Worm (Caenorhabditis elegans): ENCODE results near the gene T02H6.4.
A peak's percentile ranks its signal among the peaks of the same experiment; 100 is the strongest.

The T02H6.4 gene

ce11 chrII:689749-690148, at the start of gene T02H6.4:
TSS of gene T02H6.4 (plus strand) at chrII:690049.
- TF ChIP-seq R02D3.7 (tag; optimal IDR thresholded peaks at IDR 0.05): no peak
- no peak for TF ChIP-seq nhr-25 (tag; optimal IDR thresholded peaks at IDR 0.05)
- no peak for TF ChIP-seq nhr-6 (tag; optimal IDR thresholded peaks at IDR 0.05)
- TF ChIP-seq dmd-4 (tag; optimal IDR thresholded peaks at IDR 0.05): no peak
- no peak for TF ChIP-seq unc-55 (GFP tag; optimal IDR thresholded peaks at IDR 0.05)
- TF ChIP-seq ceh-82 (tag; optimal IDR thresholded peaks at IDR 0.05): no peak
- no peak for TF ChIP-seq sma-9 (GFP tag; optimal IDR thresholded peaks at IDR 0.05)
- TF ChIP-seq sma-9 (tag; optimal IDR thresholded peaks at IDR 0.05): no peak
- no peak for TF ChIP-seq elt-1 (tag; optimal IDR thresholded peaks at IDR 0.05)
- TF ChIP-seq unc-39 (tag; optimal IDR thresholded peaks at IDR 0.05): no peak
- TF ChIP-seq ztf-11 (tag; optimal IDR thresholded peaks at IDR 0.05): no peak
- no peak for TF ChIP-seq ZK546.5 (tag; optimal IDR thresholded peaks at IDR 0.05)

ce11 chrII:643733-644132, 46.1 kb upstream of the T02H6.4 start:
- TF ChIP-seq Y55F3AM.14 (GFP tag; optimal IDR thresholded peaks at IDR 0.05): no peak
- no peak for TF ChIP-seq elt-3 (tag; optimal IDR thresholded peaks at IDR 0.05)
- no peak for TF ChIP-seq ama-1 (optimal IDR thresholded peaks at IDR 0.05)
- no peak for TF ChIP-seq crh-2 (tag; optimal IDR thresholded peaks at IDR 0.05)
- TF ChIP-seq unc-62 (GFP tag; optimal IDR thresholded peaks at IDR 0.05): no peak
- no peak for TF ChIP-seq mbf-1 (tag; optimal IDR thresholded peaks at IDR 0.05)
- no peak for TF ChIP-seq R02D3.7 (tag; optimal IDR thresholded peaks at IDR 0.05)
- no peak for TF ChIP-seq fos-1 (tag; optimal IDR thresholded peaks at IDR 0.05)
- TF ChIP-seq mdl-1 (tag; optimal IDR thresholded peaks at IDR 0.05): no peak
- TF ChIP-seq nhr-23 (tag; optimal IDR thresholded peaks at IDR 0.05): no peak
- TF ChIP-seq nhr-6 (tag; optimal IDR thresholded peaks at IDR 0.05): no peak
- TF ChIP-seq blmp-1 (tag; optimal IDR thresholded peaks at IDR 0.05; ENCODE audit: insufficient read depth): no peak
- no peak for TF ChIP-seq snpc-4 (tag; optimal IDR thresholded peaks at IDR 0.05)
- no peak for TF ChIP-seq nhr-237 (tag; optimal IDR thresholded peaks at IDR 0.05)
- no peak for TF ChIP-seq elt-1 (tag; optimal IDR thresholded peaks at IDR 0.05)

ce11 chrII:650321-651005, 39.4 kb upstream of the T02H6.4 start, which contains the start of the genes K07E8.7 and frpr-14:
TSS of gene K07E8.7 (minus strand) at chrII:650367.
TSS of gene frpr-14 (plus strand) at chrII:650955.
- TF ChIP-seq lsy-2 (tag; optimal IDR thresholded peaks at IDR 0.05) (peak in 1 of 2 experiments; percentile 67), unc-55 (GFP tag; optimal IDR thresholded peaks at IDR 0.05) (peak; percentile 58), mbf-1 (tag; optimal IDR thresholded peaks at IDR 0.05) (no peak), sma-3 (GFP tag; optimal IDR thresholded peaks at IDR 0.05) (no peak), zag-1 (tag; optimal IDR thresholded peaks at IDR 0.05) (no peak), R02D3.7 (tag; optimal IDR thresholded peaks at IDR 0.05) (no peak), dmd-4 (tag; optimal IDR thresholded peaks at IDR 0.05) (no peak), Y55F3AM.14 (GFP tag; optimal IDR thresholded peaks at IDR 0.05) (no peak), gmeb-1 (tag; optimal IDR thresholded peaks at IDR 0.05) (peak; percentile 31), fos-1 (tag; optimal IDR thresholded peaks at IDR 0.05) (peak; percentile 7), ztf-1 (GFP tag; conservative IDR thresholded peaks at IDR 0.05) (no peak), nhr-129 (tag; optimal IDR thresholded peaks at IDR 0.05) (peak; percentile 10)

ce11 chrII:651324-651723, 38.5 kb upstream of the T02H6.4 start:
- TF ChIP-seq R02D3.7 (tag; optimal IDR thresholded peaks at IDR 0.05): no peak
- no peak for TF ChIP-seq unc-39 (tag; optimal IDR thresholded peaks at IDR 0.05)
- TF ChIP-seq peb-1 (tag; optimal IDR thresholded peaks at IDR 0.05): no peak
- no peak for TF ChIP-seq Y55F3AM.14 (GFP tag; optimal IDR thresholded peaks at IDR 0.05)
- TF ChIP-seq lin-11 (tag; optimal IDR thresholded peaks at IDR 0.05): no peak
- no peak for TF ChIP-seq ceh-16 (tag; optimal IDR thresholded peaks at IDR 0.05)
- TF ChIP-seq nhr-10 (tag; optimal IDR thresholded peaks at IDR 0.05): no peak
- no peak for TF ChIP-seq ztf-1 (GFP tag; conservative IDR thresholded peaks at IDR 0.05)
- no peak for TF ChIP-seq elt-3 (tag; optimal IDR thresholded peaks at IDR 0.05)
- TF ChIP-seq mdl-1 (tag; optimal IDR thresholded peaks at IDR 0.05): no peak
- TF ChIP-seq ama-1 (optimal IDR thresholded peaks at IDR 0.05): no peak
- TF ChIP-seq nhr-21 (tag; optimal IDR thresholded peaks at IDR 0.05): no peak
- TF ChIP-seq nhr-25 (tag; optimal IDR thresholded peaks at IDR 0.05): no peak
- TF ChIP-seq nhr-23 (tag; optimal IDR thresholded peaks at IDR 0.05): no peak
